Worm (Caenorhabditis elegans) whole organism, young adult: ENCODE results near the gene W05H9.4.
A peak's percentile ranks its signal among the peaks of the same experiment; 100 is the strongest.

ENCODE experiments used
- B0035.1 ChIP-seq: sonication (generic microtip); optimal IDR thresholded peaks from 2 replicates; lab custom pipeline; 2016; ENCODE audit warnings: missing genetic modification characterization, mild to moderate bottlenecking, missing compliant biosample characterization, missing genotype, missing genetic modification reagents
- B0261.1 ChIP-seq: sonication (generic microtip); optimal IDR thresholded peaks from 2 replicates; lab custom pipeline; 2016; ENCODE audit warnings: mild to moderate bottlenecking, missing genetic modification characterization, moderate library complexity, missing compliant biosample characterization
- B0336.3 ChIP-seq: fragments of 200-800 bp; sonication (Bioruptor generic); IDR thresholded peaks from 2 replicates; pipeline ENCODE4 v1.3.6; 2022; ENCODE audit warnings: missing genetic modification characterization, missing compliant biosample characterization
- F10E7.11 ChIP-seq: sonication (generic microtip); optimal IDR thresholded peaks from 2 replicates; lab custom pipeline; 2017; ENCODE audit warnings: mild to moderate bottlenecking, missing genetic modification characterization, moderate library complexity, missing compliant biosample characterization
- F23B12.7 ChIP-seq: sonication (generic microtip); optimal IDR thresholded peaks from 2 replicates; lab custom pipeline; 2017; ENCODE audit warnings: missing genetic modification characterization, mild to moderate bottlenecking, missing compliant biosample characterization, antibody characterized with exemption, moderate library complexity; ENCODE audit not compliant: insufficient read depth
- F37B4.10 ChIP-seq: fragments of 200-800 bp; sonication (Bioruptor generic); IDR thresholded peaks from 2 replicates; pipeline ENCODE4 v1.3.6; 2022; ENCODE audit warnings: missing genetic modification characterization, missing compliant biosample characterization
- F55B11.4 ChIP-seq: sonication (generic microtip); optimal IDR thresholded peaks from 2 replicates; lab custom pipeline; 2016; ENCODE audit warnings: missing compliant biosample characterization, missing genetic modification characterization, borderline replicate concordance; ENCODE audit not compliant: insufficient read depth
- T07F8.4 ChIP-seq: sonication (generic microtip); optimal IDR thresholded peaks from 2 replicates; lab custom pipeline; 2016; ENCODE audit warnings: mild to moderate bottlenecking, missing genetic modification characterization, moderate library complexity, missing compliant biosample characterization
- T26A5.8 ChIP-seq: sonication (generic microtip); optimal IDR thresholded peaks from 2 replicates; lab custom pipeline; 2016; ENCODE audit warnings: missing genetic modification characterization, missing compliant biosample characterization
- Y67H2A.10 ChIP-seq: fragments of 200-800 bp; sonication (Bioruptor generic); conservative IDR thresholded peaks from 2 replicates; pipeline ENCODE4 v1.3.6; 2022; ENCODE audit warnings: missing genetic modification reagents, missing genetic modification characterization, missing compliant biosample characterization
- Y79H2A.3 ChIP-seq: fragments of 200-800 bp; sonication (Bioruptor generic); conservative IDR thresholded peaks from 2 replicates; pipeline ENCODE4 v1.3.6; 2022; ENCODE audit warnings: missing genetic modification reagents, missing genetic modification characterization, missing compliant biosample characterization
- ZK185.1 ChIP-seq: sonication (generic microtip); optimal IDR thresholded peaks from 2 replicates; lab custom pipeline; 2016; ENCODE audit warnings: mild to moderate bottlenecking, missing genetic modification characterization, missing compliant biosample characterization; ENCODE audit not compliant: poor library complexity, severe bottlenecking
- ama-1 ChIP-seq, 3 experiments: fragments of 150-350 bp in 1 of 3; sonication (generic microtip) in 2 of 3; optimal IDR thresholded peaks; 2 replicates each; lab custom pipeline; 2014 to 2018; ENCODE audit warnings: missing biosample characterization in 2 of 3, missing genetic modification characterization in 2 of 3, missing genetic modification reagents in 2 of 3
- athp-1 ChIP-seq: sonication (generic microtip); optimal IDR thresholded peaks from 2 replicates; lab custom pipeline; 2017; ENCODE audit warnings: mild to moderate bottlenecking, missing genetic modification characterization, missing compliant biosample characterization
- attf-6 ChIP-seq: fragments of 200-800 bp; sonication (Bioruptor generic); IDR thresholded peaks from 2 replicates; pipeline ENCODE4 v1.3.6; 2022; ENCODE audit warnings: missing genetic modification reagents, missing genetic modification characterization, missing compliant biosample characterization
- ccch-3 ChIP-seq: fragments of 200-800 bp; sonication (Bioruptor generic); optimal IDR thresholded peaks from 2 replicates; lab custom pipeline; 2018; ENCODE audit warnings: mild to moderate bottlenecking, missing genetic modification characterization, missing compliant biosample characterization
- cebp-1 ChIP-seq, 2 experiments: fragments of 200-800 bp in 1 of 2; sonication (Bioruptor generic) in 1 of 2; sonication (generic microtip) in 1 of 2; IDR thresholded peaks in 1 of 2; optimal IDR thresholded peaks in 1 of 2; 2 replicates each; pipeline versions ENCODE4 v1.3.6 to Lab custom; 2017 to 2022; ENCODE audit warnings: missing compliant biosample characterization in 2 of 2, missing genetic modification characterization in 2 of 2, mild to moderate bottlenecking in 1 of 2, missing genetic modification reagents in 1 of 2, moderate library complexity in 1 of 2
- ceh-27 ChIP-seq: fragments of 200-800 bp; sonication (Bioruptor generic); optimal IDR thresholded peaks from 2 replicates; lab custom pipeline; 2018; ENCODE audit warnings: mild to moderate bottlenecking, missing genetic modification characterization, moderate library complexity, missing compliant biosample characterization
- ceh-58 ChIP-seq: fragments of 200-800 bp; sonication (Bioruptor generic); IDR thresholded peaks from 2 replicates; pipeline ENCODE4 v1.3.6; 2022; ENCODE audit warnings: missing genetic modification characterization, missing compliant biosample characterization
- ceh-91 ChIP-seq: fragments of 200-800 bp; sonication (Bioruptor generic); IDR thresholded peaks from 2 replicates; pipeline ENCODE4 v1.3.6; 2022; ENCODE audit warnings: missing genetic modification reagents, missing genetic modification characterization, missing compliant biosample characterization
- chd-7 ChIP-seq: sonication (generic microtip); optimal IDR thresholded peaks from 2 replicates; lab custom pipeline; 2016; ENCODE audit warnings: mild to moderate bottlenecking, missing genetic modification characterization, moderate library complexity, missing compliant biosample characterization
- die-1 ChIP-seq: sonication (generic microtip); optimal IDR thresholded peaks from 2 replicates; lab custom pipeline; 2016; ENCODE audit warnings: missing genotype, mild to moderate bottlenecking, missing genetic modification characterization, missing compliant biosample characterization
- dpff-1 ChIP-seq: sonication (generic microtip); optimal IDR thresholded peaks from 2 replicates; lab custom pipeline; 2017; ENCODE audit warnings: mild to moderate bottlenecking, missing genetic modification characterization, missing compliant biosample characterization
- efl-1 ChIP-seq: fragments of 150-350 bp; optimal IDR thresholded peaks from 2 replicates; lab custom pipeline; 2014; ENCODE audit warnings: missing biosample characterization, missing genetic modification reagents, missing genetic modification characterization
- egl-18 ChIP-seq: fragments of 200-800 bp; sonication (Bioruptor generic); IDR thresholded peaks from 2 replicates; pipeline ENCODE4 v1.3.6; 2022; ENCODE audit warnings: missing genetic modification reagents, missing genetic modification characterization, missing compliant biosample characterization
- egl-44 ChIP-seq: fragments of 200-800 bp; sonication (Bioruptor generic); IDR thresholded peaks from 2 replicates; pipeline ENCODE4 v1.3.6; 2022; ENCODE audit warnings: missing genetic modification reagents, missing genetic modification characterization, missing compliant biosample characterization
- ekl-4 ChIP-seq: fragments of 200-800 bp; sonication (Bioruptor generic); IDR thresholded peaks from 2 replicates; pipeline ENCODE4 v1.3.6; 2022; ENCODE audit warnings: missing genetic modification reagents, missing genetic modification characterization, missing compliant biosample characterization
- hmg-20 ChIP-seq: fragments of 200-800 bp; sonication (Bioruptor generic); IDR thresholded peaks from 2 replicates; pipeline ENCODE4 v1.3.6; 2022; ENCODE audit warnings: missing genetic modification reagents, missing genetic modification characterization, missing compliant biosample characterization
- lag-1 ChIP-seq: fragments of 200-800 bp; sonication (Bioruptor generic); IDR thresholded peaks from 2 replicates; pipeline ENCODE4 v1.3.6; 2022; ENCODE audit warnings: missing genetic modification reagents, missing genetic modification characterization, missing compliant biosample characterization
- lin-26 ChIP-seq: fragments of 200-800 bp; sonication (Bioruptor generic); IDR thresholded peaks from 2 replicates; pipeline ENCODE4 v1.3.6; 2022; ENCODE audit warnings: missing genetic modification reagents, missing genetic modification characterization, missing compliant biosample characterization
- lin-40 ChIP-seq: sonication (generic microtip); optimal IDR thresholded peaks from 2 replicates; lab custom pipeline; 2016; ENCODE audit warnings: missing genetic modification characterization, mild to moderate bottlenecking, missing compliant biosample characterization, missing genotype, missing genetic modification reagents
- lin-54 ChIP-seq: fragments of 200-800 bp; sonication (Bioruptor generic); optimal IDR thresholded peaks from 2 replicates; lab custom pipeline; 2018; ENCODE audit warnings: mild to moderate bottlenecking, missing genetic modification characterization, missing compliant biosample characterization
- nhr-27 ChIP-seq: fragments of 200-800 bp; sonication (Bioruptor generic); optimal IDR thresholded peaks from 2 replicates; lab custom pipeline; 2018; ENCODE audit warnings: mild to moderate bottlenecking, missing genetic modification characterization, moderate library complexity, missing compliant biosample characterization
- rcor-1 ChIP-seq: fragments of 200-800 bp; sonication (Bioruptor generic); IDR thresholded peaks from 2 replicates; pipeline ENCODE4 v1.3.6; 2022; ENCODE audit warnings: missing genetic modification reagents, missing genetic modification characterization, missing compliant biosample characterization
- rpc-1 ChIP-seq, 2 experiments: fragments of 150-350 bp in 1 of 2; sonication (generic microtip) in 1 of 2; optimal IDR thresholded peaks; 2 replicates each; lab custom pipeline; 2014 to 2018; ENCODE audit warnings: missing biosample characterization in 1 of 2, missing genetic modification characterization in 1 of 2, missing genetic modification reagents in 1 of 2, missing genotype in 1 of 2
- sea-2 ChIP-seq: fragments of 200-800 bp; sonication (Bioruptor generic); IDR thresholded peaks from 2 replicates; pipeline ENCODE4 v1.3.6; 2022; ENCODE audit warnings: missing genetic modification characterization, missing compliant biosample characterization
- snpc-3.4 ChIP-seq: sonication (generic microtip); optimal IDR thresholded peaks from 2 replicates; lab custom pipeline; 2017; ENCODE audit warnings: missing genetic modification characterization, mild to moderate bottlenecking, missing compliant biosample characterization, antibody characterized with exemption, moderate library complexity, missing genotype, missing genetic modification reagents
- tlf-1 ChIP-seq: fragments of 200-800 bp; sonication (Bioruptor generic); optimal IDR thresholded peaks from 2 replicates; lab custom pipeline; 2018; ENCODE audit warnings: mild to moderate bottlenecking, missing genetic modification characterization, missing compliant biosample characterization
- unc-130 ChIP-seq: sonication (generic microtip); optimal IDR thresholded peaks from 2 replicates; lab custom pipeline; 2016; ENCODE audit warnings: missing genetic modification reagents, missing genetic modification characterization, missing compliant biosample characterization
- zfh-2 ChIP-seq: fragments of 200-800 bp; sonication (Bioruptor generic); conservative IDR thresholded peaks from 2 replicates; pipeline ENCODE4 v1.3.6; 2022; ENCODE audit warnings: missing genetic modification reagents, missing genetic modification characterization, missing compliant biosample characterization
- ztf-28 ChIP-seq: fragments of 200-800 bp; sonication (Bioruptor generic); IDR thresholded peaks from 2 replicates; pipeline ENCODE4 v1.3.6; 2022; ENCODE audit warnings: missing genetic modification reagents, missing genetic modification characterization, missing compliant biosample characterization
- ztf-6 ChIP-seq: fragments of 200-800 bp; sonication (Bioruptor generic); IDR thresholded peaks from 2 replicates; pipeline ENCODE4 v1.3.6; 2022; ENCODE audit warnings: missing genetic modification reagents, missing genetic modification characterization, missing compliant biosample characterization

The W05H9.4 gene

DNA sequence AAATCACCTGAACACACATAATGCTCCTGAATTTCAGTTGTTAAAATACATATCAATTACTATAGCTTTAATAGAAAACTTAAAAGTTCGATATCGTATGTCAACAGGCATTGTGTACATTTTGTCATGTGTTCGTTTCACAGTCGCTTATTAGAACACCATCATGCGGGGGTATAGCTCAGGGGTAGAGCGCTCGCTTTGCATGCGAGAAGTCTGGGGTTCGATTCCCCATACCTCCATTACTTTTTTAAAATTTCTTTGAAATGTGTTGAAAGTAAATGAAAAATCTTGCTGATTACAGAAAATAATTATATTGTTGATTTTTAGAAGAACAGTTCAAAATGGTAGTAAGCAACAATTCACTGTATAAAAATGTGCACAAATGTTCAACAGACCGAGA lies 22.7 kb downstream of the W05H9.4 start (continued):
- TF ChIP-seq zfh-2 (no peak), ceh-27 (GFP tag; lab: Kevin White, UChicago) (peak; percentile 5), lag-1 (no peak), lin-26 (peak; percentile 97), cebp-1 (GFP tag; IDR thresholded peaks at IDR 0.05; lab: Robert Waterston, UW) (no peak), cebp-1 (tag; optimal IDR thresholded peaks at IDR 0.05; lab: Kevin White, UChicago) (no peak), hmg-20 (0 out of 2 replicates have a peak, but pooled peaks have one; percentile 57), ztf-6 (GFP tag; lab: Robert Waterston, UW) (no peak), rcor-1 (GFP tag; lab: Robert Waterston, UW) (peak; percentile 60; the same call in 1 of the 2 replicates), T26A5.8 (tag; lab: Kevin White, UChicago) (peak; percentile 54), ZK185.1 (tag; lab: Kevin White, UChicago) (peak; percentile 83), dpff-1 (tag; lab: Kevin White, UChicago) (no peak), efl-1 (GFP tag; lab: Kevin White, UChicago) (no peak), lin-40 (tag; lab: Kevin White, UChicago) (no peak), ccch-3 (GFP tag; lab: Kevin White, UChicago) (no peak), tlf-1 (GFP tag; lab: Kevin White, UChicago) (peak; percentile 40), snpc-3.4 (tag; lab: Kevin White, UChicago) (peak; percentile 82), ceh-58 (no peak), rpc-1 (optimal IDR thresholded peaks at IDR 0.05; lab: Kevin White, UChicago) (peak; percentile 97), rpc-1 (tag; optimal IDR thresholded peaks at IDR 0.05; lab: Kevin White, UChicago) (peak; percentile 100), attf-6 (GFP tag; lab: Robert Waterston, UW) (peak; percentile 60; the same call in 1 of the 2 replicates), egl-44 (GFP tag; lab: Robert Waterston, UW) (peak; percentile 86; the same call in 1 of the 2 replicates), F55B11.4 (tag; lab: Kevin White, UChicago) (no peak), Y67H2A.10 (GFP tag; lab: Robert Waterston, UW) (0 out of 2 replicates have a peak, but pooled peaks have one; percentile 16), F23B12.7 (peak; percentile 70), unc-130 (GFP tag; lab: Kevin White, UChicago) (peak; percentile 39), ama-1 (optimal IDR thresholded peaks at IDR 0.05; lab: Kevin White, UChicago) (no peak), ama-1 (GFP tag; optimal IDR thresholded peaks at IDR 0.05; lab: Kevin White, UChicago) (peak; percentile 67 to 84), B0261.1 (tag; lab: Kevin White, UChicago) (peak; percentile 82), die-1 (tag; lab: Kevin White, UChicago) (peak; percentile 90), athp-1 (peak; percentile 45), chd-7 (tag; lab: Kevin White, UChicago) (peak; percentile 69), nhr-27 (peak; percentile 16), Y79H2A.3 (GFP tag; lab: Robert Waterston, UW) (0 out of 2 replicates have a peak, but pooled peaks have one; percentile 55), ztf-28 (GFP tag; lab: Robert Waterston, UW) (0 out of 2 replicates have a peak, but pooled peaks have one; percentile 63), B0035.1 (tag; lab: Kevin White, UChicago) (peak; percentile 37), T07F8.4 (tag; lab: Kevin White, UChicago) (peak; percentile 44), ekl-4 (GFP tag; lab: Robert Waterston, UW) (peak; percentile 80)
- TF ChIP-seq, all 124 proteins: peak for 73

DNA sequence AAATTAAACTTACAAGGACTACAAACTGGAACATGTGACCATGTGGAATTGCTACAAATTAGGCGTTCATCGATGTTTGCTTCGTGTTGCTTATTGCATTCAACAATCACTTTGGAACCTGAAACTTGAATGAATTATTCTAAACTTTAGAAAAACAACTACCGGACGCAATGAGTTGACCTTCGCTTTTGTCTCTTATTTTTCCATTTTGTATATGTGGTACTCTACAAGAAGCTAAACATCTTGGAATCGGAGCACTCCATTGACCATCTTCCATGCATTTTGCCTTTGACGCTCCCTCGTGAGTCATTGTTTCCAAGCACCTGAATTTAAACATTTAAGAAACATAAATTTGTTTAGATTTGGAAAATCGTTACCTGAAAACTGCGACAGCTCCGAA lies 25.6 kb downstream of the W05H9.4 start:
- TF ChIP-seq egl-18 (GFP tag; lab: Robert Waterston, UW), result no peak
- no peak for TF ChIP-seq sea-2 (GFP tag; lab: Robert Waterston, UW)
- TF ChIP-seq B0336.3, result no peak
- no peak for TF ChIP-seq F37B4.10 (GFP tag; lab: Robert Waterston, UW)
- no peak for TF ChIP-seq tlf-1 (GFP tag; lab: Kevin White, UChicago)
- TF ChIP-seq F10E7.11 (tag; lab: Kevin White, UChicago), result no peak
- TF ChIP-seq lin-54 (GFP tag; lab: Kevin White, UChicago), result no peak
- TF ChIP-seq ceh-91, result no peak
